Worm (Caenorhabditis elegans): Measurements from ENCODE around the gene Y73F8A.5.
A peak's percentile ranks its signal among the peaks of the same experiment; 100 is the strongest.

Gene Y73F8A.5

DNA sequence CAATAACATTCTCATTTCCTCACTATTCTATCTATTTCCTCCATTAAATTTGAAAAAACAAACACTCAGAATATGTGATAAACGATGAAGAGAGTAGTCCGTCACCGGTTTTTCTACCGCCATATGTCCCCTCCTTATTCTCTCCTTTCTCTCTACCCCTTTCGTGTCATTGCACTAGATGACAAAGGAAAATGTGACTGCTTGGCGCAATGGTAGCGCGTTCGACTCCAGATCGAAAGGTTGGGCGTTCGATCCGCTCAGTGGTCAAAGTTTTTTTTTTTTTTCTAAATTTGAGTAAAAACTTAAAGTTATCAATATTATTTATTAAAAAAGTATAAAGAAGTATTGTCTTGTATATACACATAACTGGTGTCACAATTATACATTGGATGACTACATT lies 29.8 kb downstream of the Y73F8A.5 start (continued):
- TF ChIP-seq ztf-7 (tag; optimal IDR thresholded peaks at IDR 0.05) (no peak), ceh-20 (GFP tag; IDR thresholded peaks at IDR 0.05) (no peak), snpc-1.2 (GFP tag; IDR thresholded peaks at IDR 0.05) (peak; percentile 98), lin-39 (tag; optimal IDR thresholded peaks at IDR 0.05) (no peak), nhr-111 (GFP tag; optimal IDR thresholded peaks at IDR 0.05) (no peak), nhr-41 (GFP tag; IDR thresholded peaks at IDR 0.05) (no peak), ceh-32 (tag; optimal IDR thresholded peaks at IDR 0.05; ENCODE audit: poor library complexity) (no peak), hif-1 (tag; optimal IDR thresholded peaks at IDR 0.05) (no peak), zag-1 (tag; optimal IDR thresholded peaks at IDR 0.05) (no peak), D1046.2 (GFP tag; IDR thresholded peaks at IDR 0.05) (no peak), Y105C5A.15 (GFP tag; IDR thresholded peaks at IDR 0.05) (no peak), saeg-2 (GFP tag; IDR thresholded peaks at IDR 0.05) (no peak), pqm-1 (tag; optimal IDR thresholded peaks at IDR 0.05) (no peak), lsy-2 (tag; optimal IDR thresholded peaks at IDR 0.05) (no peak), nhr-48 (tag; optimal IDR thresholded peaks at IDR 0.05) (no peak), nhr-77 (tag; optimal IDR thresholded peaks at IDR 0.05) (no peak), ces-1 (GFP tag; optimal IDR thresholded peaks at IDR 0.05) (no peak), zip-2 (tag; optimal IDR thresholded peaks at IDR 0.05) (no peak), ama-1 (optimal IDR thresholded peaks at IDR 0.05) (no peak), mes-2 (tag; optimal IDR thresholded peaks at IDR 0.05; ENCODE audit: poor library complexity, severe bottlenecking) (no peak), nhr-28 (tag; optimal IDR thresholded peaks at IDR 0.05) (no peak), egl-43 (GFP tag; IDR thresholded peaks at IDR 0.05) (no peak), ZK337.2 (GFP tag; IDR thresholded peaks at IDR 0.05) (no peak), tra-1 (GFP tag; IDR thresholded peaks at IDR 0.05) (no peak; the same call in 1 of the 2 replicates), rbr-2 (tag; optimal IDR thresholded peaks at IDR 0.05) (no peak), lin-15B (tag; optimal IDR thresholded peaks at IDR 0.05) (no peak), hmg-1.1 (GFP tag; IDR thresholded peaks at IDR 0.05) (no peak), T20F7.1 (GFP tag; optimal IDR thresholded peaks at IDR 0.05) (no peak), vab-7 (GFP tag; IDR thresholded peaks at IDR 0.05) (no peak; the same call in 1 of the 2 replicates), ztf-11 (tag; optimal IDR thresholded peaks at IDR 0.05) (no peak), F10B5.3 (tag; optimal IDR thresholded peaks at IDR 0.05) (no peak), arid-1 (GFP tag; conservative IDR thresholded peaks at IDR 0.05) (no peak), hlh-30 (tag; optimal IDR thresholded peaks at IDR 0.05; ENCODE audit: insufficient read depth) (no peak)

DNA sequence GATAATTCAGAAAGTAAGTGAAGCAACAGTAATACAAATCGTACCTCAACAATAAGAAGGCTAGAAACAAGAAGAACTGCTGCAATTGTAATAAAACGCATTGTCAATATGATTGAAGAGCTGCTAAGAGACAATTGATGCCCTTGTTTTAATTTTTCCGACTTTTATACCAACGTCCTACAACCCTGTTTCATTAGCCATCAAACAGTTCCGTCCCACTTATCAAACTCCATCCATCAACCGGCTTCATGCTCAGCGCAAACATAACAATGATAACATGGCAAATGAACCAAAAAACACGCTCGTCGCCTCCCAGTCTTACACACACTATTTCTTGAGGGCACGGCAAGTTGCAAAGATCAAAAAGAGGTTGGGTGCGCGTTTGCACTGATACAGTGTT lies 31.5 kb downstream of the Y73F8A.5 start, which contains the start of gene pqn-90:
pqn-90 (minus strand) TSS at position 101 of the 400 bp plus-strand sequence.
- TF ChIP-seq daf-12 (tag; optimal IDR thresholded peaks at IDR 0.05), result no peak
- TF ChIP-seq aha-1 (tag), result peak; percentile 26

DNA sequence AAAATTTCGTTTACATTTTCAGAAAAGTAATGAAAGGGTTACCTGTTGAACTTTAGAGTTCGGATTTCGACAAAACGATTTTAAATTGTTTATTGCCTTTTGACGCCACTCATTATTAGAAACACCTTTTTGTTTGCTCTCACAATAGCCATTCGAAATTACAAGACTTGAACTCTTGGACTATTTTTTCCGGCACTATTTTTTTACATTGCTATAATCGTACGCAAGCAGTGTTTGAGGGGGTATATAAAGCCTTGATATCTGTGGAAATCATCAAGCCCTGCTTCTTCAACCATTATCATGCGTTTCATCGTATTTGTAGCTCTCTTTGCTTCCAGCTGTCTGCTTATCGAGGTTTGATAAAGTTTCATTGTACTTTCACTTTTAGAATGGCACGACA lies 31.9 kb downstream of the Y73F8A.5 start, which contains the start of gene pqn-91:
pqn-91 (plus strand) TSS at position 301 of the 400 bp plus-strand sequence.
- TF ChIP-seq aha-1 (tag) (peak; percentile 33), sdz-12 (GFP tag; optimal IDR thresholded peaks at IDR 0.05) (no peak)

DNA sequence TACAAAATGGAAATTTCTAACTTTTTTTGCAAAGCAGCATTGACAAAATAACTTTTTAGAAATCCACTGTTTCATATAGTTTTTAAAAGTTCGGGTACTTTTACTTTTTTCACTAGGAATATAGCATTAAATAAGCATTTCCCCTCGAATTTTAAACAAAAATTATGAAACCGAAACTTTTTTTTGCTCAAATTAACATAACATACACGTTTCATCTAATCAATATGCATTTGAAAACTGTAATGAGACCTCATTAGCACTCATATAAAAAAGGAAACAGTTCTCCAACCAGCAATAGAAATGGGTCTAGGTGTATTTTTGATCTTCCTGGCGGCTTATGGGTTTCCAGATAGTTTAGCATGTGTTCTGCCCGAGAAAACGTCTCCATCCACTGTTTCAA lies 34.4 kb downstream of the Y73F8A.5 start, which contains the start of gene Y73F8A.10:
Y73F8A.10 (plus strand) TSS at position 301 of the 400 bp plus-strand sequence.
- TF ChIP-seq snpc-1.2 (GFP tag; IDR thresholded peaks at IDR 0.05), result 0 out of 2 replicates have a peak, but pooled peaks have one; percentile 53
- TF ChIP-seq egl-27 (tag; optimal IDR thresholded peaks at IDR 0.05), result no peak
